Worm (Caenorhabditis elegans): ENCODE data around the gene AH6.3.

Gene AH6.3

ce11 chrII:9487337-9487950 is 31.4 kb upstream of the AH6.3 start, which contains the start of gene T19H5.4:
Gene T19H5.4, minus strand, starts transcription at chrII:9487387.
- TF ChIP-seq mls-2 (tag; optimal IDR thresholded peaks at IDR 0.05) (no peak), ceh-43 (GFP tag; optimal IDR thresholded peaks at IDR 0.05) (no peak), unc-39 (tag; optimal IDR thresholded peaks at IDR 0.05) (no peak), ham-2 (GFP tag; optimal IDR thresholded peaks at IDR 0.05) (no peak), sptf-1 (tag; optimal IDR thresholded peaks at IDR 0.05) (no peak), snpc-4 (tag; optimal IDR thresholded peaks at IDR 0.05) (no peak)

ce11 chrII:9489922-9490321 is 28.9 kb upstream of the AH6.3 start:
- TF ChIP-seq elt-3 (tag; optimal IDR thresholded peaks at IDR 0.05) (no peak), M03D4.4 (tag; optimal IDR thresholded peaks at IDR 0.05) (no peak), nhr-237 (tag; optimal IDR thresholded peaks at IDR 0.05) (no peak), unc-62 (GFP tag; optimal IDR thresholded peaks at IDR 0.05) (no peak), ceh-83 (GFP tag; optimal IDR thresholded peaks at IDR 0.05) (no peak), ceh-39 (tag; optimal IDR thresholded peaks at IDR 0.05) (no peak), cnd-1 (tag; optimal IDR thresholded peaks at IDR 0.05) (no peak), drap-1 (GFP tag; optimal IDR thresholded peaks at IDR 0.05) (no peak), snpc-4 (tag; optimal IDR thresholded peaks at IDR 0.05) (no peak), flh-1 (GFP tag; optimal IDR thresholded peaks at IDR 0.05) (no peak), mls-2 (tag; optimal IDR thresholded peaks at IDR 0.05) (no peak), lin-13 (tag; optimal IDR thresholded peaks at IDR 0.05) (no peak), nhr-76 (tag; optimal IDR thresholded peaks at IDR 0.05) (no peak), elt-1 (tag; optimal IDR thresholded peaks at IDR 0.05; ENCODE audit: borderline replicate concordance, insufficient read depth) (no peak), lin-32 (GFP tag; optimal IDR thresholded peaks at IDR 0.05) (no peak), unc-120 (tag; optimal IDR thresholded peaks at IDR 0.05; ENCODE audit: poor library complexity, severe bottlenecking) (no peak)

- TF ChIP-seq mep-1 (tag; optimal IDR thresholded peaks at IDR 0.05) (no peak), unc-62 (GFP tag; optimal IDR thresholded peaks at IDR 0.05) (no peak), snpc-4 (tag; optimal IDR thresholded peaks at IDR 0.05) (no peak), nhr-76 (tag; optimal IDR thresholded peaks at IDR 0.05) (no peak)
These were observed 28.3 kb upstream of the AH6.3 start for ce11 chrII:9490589-9490988.

- TF ChIP-seq lin-13 (tag; optimal IDR thresholded peaks at IDR 0.05) (no peak), ceh-39 (tag; optimal IDR thresholded peaks at IDR 0.05) (peak; percentile 51), cnd-1 (tag; optimal IDR thresholded peaks at IDR 0.05) (peak; percentile 67), mep-1 (tag; optimal IDR thresholded peaks at IDR 0.05) (peak; percentile 6), pha-4 (tag; optimal IDR thresholded peaks at IDR 0.05) (no peak), drap-1 (GFP tag; optimal IDR thresholded peaks at IDR 0.05) (no peak), lsy-2 (tag; optimal IDR thresholded peaks at IDR 0.05) (peak; percentile 9), mls-2 (tag; optimal IDR thresholded peaks at IDR 0.05) (peak; percentile 64), mab-5 (tag; optimal IDR thresholded peaks at IDR 0.05) (no peak), ceh-43 (GFP tag; optimal IDR thresholded peaks at IDR 0.05) (peak; percentile 24), unc-62 (GFP tag; optimal IDR thresholded peaks at IDR 0.05) (peak; percentile 53), tbx-8 (GFP tag; optimal IDR thresholded peaks at IDR 0.05) (no peak), unc-120 (tag; optimal IDR thresholded peaks at IDR 0.05; ENCODE audit: poor library complexity, severe bottlenecking) (peak; percentile 29), hlh-1 (tag; optimal IDR thresholded peaks at IDR 0.05) (peak; percentile 35)
These were observed 27.8 kb upstream of the AH6.3 start for ce11 chrII:9491045-9491444.

- TF ChIP-seq nhr-76 (tag; optimal IDR thresholded peaks at IDR 0.05) (no peak), ceh-39 (tag; optimal IDR thresholded peaks at IDR 0.05) (no peak), mab-5 (tag; optimal IDR thresholded peaks at IDR 0.05) (no peak), ztf-11 (tag; optimal IDR thresholded peaks at IDR 0.05) (no peak), ham-2 (GFP tag; optimal IDR thresholded peaks at IDR 0.05) (no peak), M03D4.4 (tag; optimal IDR thresholded peaks at IDR 0.05) (no peak), elt-3 (tag; optimal IDR thresholded peaks at IDR 0.05) (no peak)
These were observed 25.4 kb upstream of the AH6.3 start for ce11 chrII:9493242-9494058.

ce11 chrII:9497309-9497708 is 21.5 kb upstream of the AH6.3 start:
- TF ChIP-seq ces-1 (GFP tag; optimal IDR thresholded peaks at IDR 0.05) = peak; percentile 89
- no peak for TF ChIP-seq tbx-8 (GFP tag; optimal IDR thresholded peaks at IDR 0.05)
